Worm (Caenorhabditis elegans) whole organism, L1 larva: Measurements from ENCODE around the gene flp-21.

ENCODE experiments used
- C16A3.4 ChIP-seq: fragments of 150-350 bp; optimal IDR thresholded peaks from 2 replicates; lab custom pipeline; 2014; ENCODE audit warnings: missing biosample characterization, missing genetic modification characterization
- Y116A8C.19 ChIP-seq: sonication (generic microtip); optimal IDR thresholded peaks from 2 replicates; lab custom pipeline; 2016; ENCODE audit warnings: missing compliant biosample characterization, missing genetic modification characterization, borderline replicate concordance
- alr-1 ChIP-seq: fragments of 200-800 bp; sonication (Bioruptor generic); optimal IDR thresholded peaks from 2 replicates; lab custom pipeline; 2018; ENCODE audit warnings: borderline replicate concordance, mild to moderate bottlenecking, missing genetic modification characterization, missing compliant biosample characterization
- aly-2 ChIP-seq: fragments of 150-350 bp; optimal IDR thresholded peaks from 2 replicates; lab custom pipeline; 2014; ENCODE audit warnings: missing biosample characterization, missing genetic modification characterization
- ceh-82 ChIP-seq, 3 experiments: fragments of 150-350 bp in 1 of 3; sonication (generic microtip) in 2 of 3; optimal IDR thresholded peaks; 2 replicates each; lab custom pipeline; 2014 to 2017; ENCODE audit warnings: missing biosample characterization in 3 of 3, missing genetic modification characterization in 3 of 3
- ceh-90 ChIP-seq: sonication (generic microtip); optimal IDR thresholded peaks from 2 replicates; lab custom pipeline; 2016; ENCODE audit warnings: missing genetic modification characterization, missing compliant biosample characterization
- dpl-1 ChIP-seq, 3 experiments: fragments of 150-350 bp in 2 of 3; sonication (generic microtip) in 1 of 3; optimal IDR thresholded peaks; 2 replicates each; lab custom pipeline; 2014 to 2017; ENCODE audit warnings: missing biosample characterization in 3 of 3, missing genetic modification characterization in 3 of 3, missing genetic modification reagents in 3 of 3
- dsc-1 ChIP-seq: sonication (generic microtip); optimal IDR thresholded peaks from 2 replicates; lab custom pipeline; 2016; ENCODE audit warnings: mild to moderate bottlenecking, missing genetic modification characterization, missing compliant biosample characterization
- efl-1 ChIP-seq, 4 experiments: fragments of 150-350 bp; optimal IDR thresholded peaks in 3 of 4; peaks in 1 of 4; 1 replicate in 1 of 4; 2 replicates in 3 of 4; lab custom pipeline; 2014; ENCODE audit warnings: missing biosample characterization in 2 of 4, missing genetic modification characterization in 2 of 4, missing genetic modification reagents in 2 of 4
- elt-2 ChIP-seq: sonication (generic microtip); optimal IDR thresholded peaks from 2 replicates; lab custom pipeline; 2016; ENCODE audit warnings: missing genetic modification characterization, mild to moderate bottlenecking, inconsistent platforms, missing compliant biosample characterization, missing genetic modification reagents
- elt-3 ChIP-seq, 6 experiments: fragments of 150-350 bp in 1 of 6; sonication (generic microtip); optimal IDR thresholded peaks; 2 replicates each; lab custom pipeline; 2017 to 2018; ENCODE audit warnings: missing biosample characterization in 6 of 6, missing genetic modification characterization in 6 of 6, inconsistent platforms in 1 of 6
- ets-5 ChIP-seq: fragments of 200-800 bp; sonication (Bioruptor generic); IDR thresholded peaks from 2 replicates; pipeline ENCODE4 v1.3.6; 2022; ENCODE audit warnings: missing genetic modification characterization, missing compliant biosample characterization
- grh-1 ChIP-seq: fragments of 200-800 bp; sonication (Bioruptor generic); IDR thresholded peaks from 2 replicates; pipeline ENCODE4 v1.3.6; 2022; ENCODE audit warnings: missing genetic modification reagents, missing genetic modification characterization, missing compliant biosample characterization
- hlh-4 ChIP-seq: sonication (generic microtip); optimal IDR thresholded peaks from 2 replicates; lab custom pipeline; 2016; ENCODE audit warnings: mild to moderate bottlenecking, missing genetic modification characterization, missing compliant biosample characterization
- jun-1 ChIP-seq: fragments of 150-350 bp; optimal IDR thresholded peaks from 2 replicates; lab custom pipeline; 2014; ENCODE audit warnings: missing biosample characterization, missing genetic modification reagents, missing genetic modification characterization
- lin-14 ChIP-seq: fragments of 200-800 bp; sonication (Bioruptor generic); optimal IDR thresholded peaks from 2 replicates; lab custom pipeline; 2018; ENCODE audit warnings: mild to moderate bottlenecking, missing genetic modification characterization, moderate library complexity, missing compliant biosample characterization
- lin-15B ChIP-seq: fragments of 150-350 bp; sonication (generic microtip); optimal IDR thresholded peaks from 3 replicates; lab custom pipeline; 2014; ENCODE audit warnings: missing biosample characterization, missing genetic modification characterization
- lin-35 ChIP-seq, 2 experiments: fragments of 150-350 bp; optimal IDR thresholded peaks; 2 replicates each; lab custom pipeline; 2014; ENCODE audit warnings: missing biosample characterization in 2 of 2, missing genetic modification characterization in 2 of 2, missing genetic modification reagents in 2 of 2
- lir-3 ChIP-seq: sonication (generic microtip); optimal IDR thresholded peaks from 2 replicates; lab custom pipeline; 2016; ENCODE audit warnings: mild to moderate bottlenecking, missing genetic modification characterization, moderate library complexity, missing compliant biosample characterization; ENCODE audit not compliant: poor library complexity
- mef-2 ChIP-seq: fragments of 150-350 bp; optimal IDR thresholded peaks from 2 replicates; lab custom pipeline; 2014; ENCODE audit warnings: missing biosample characterization, missing genetic modification characterization
- mep-1 ChIP-seq: fragments of 150-350 bp; optimal IDR thresholded peaks from 2 replicates; lab custom pipeline; 2014; ENCODE audit warnings: missing biosample characterization, missing genetic modification characterization
- nhr-11 ChIP-seq: fragments of 150-350 bp; optimal IDR thresholded peaks from 2 replicates; lab custom pipeline; 2014; ENCODE audit warnings: missing biosample characterization, missing genetic modification characterization
- nhr-19 ChIP-seq: fragments of 200-800 bp; sonication (Bioruptor generic); conservative IDR thresholded peaks from 2 replicates; pipeline ENCODE4 v1.3.6; 2022; ENCODE audit warnings: missing genetic modification characterization, missing compliant biosample characterization
- nhr-20 ChIP-seq: sonication (generic microtip); optimal IDR thresholded peaks from 2 replicates; lab custom pipeline; 2016; ENCODE audit warnings: mild to moderate bottlenecking, missing genetic modification characterization, missing compliant biosample characterization
- nhr-71 ChIP-seq: sonication (generic microtip); optimal IDR thresholded peaks from 2 replicates; lab custom pipeline; 2016; ENCODE audit warnings: mild to moderate bottlenecking, missing genetic modification characterization, moderate library complexity, missing compliant biosample characterization
- nhr-76 ChIP-seq: sonication (generic microtip); optimal IDR thresholded peaks from 2 replicates; lab custom pipeline; 2017; ENCODE audit warnings: missing biosample characterization, missing genetic modification characterization
- nhr-85 ChIP-seq: sonication (generic microtip); peaks from one replicate; lab custom pipeline; 2016; ENCODE audit warnings: missing genetic modification characterization, inconsistent platforms, missing compliant biosample characterization
- nhr-90 ChIP-seq: sonication (generic microtip); optimal IDR thresholded peaks from 2 replicates; lab custom pipeline; 2016; ENCODE audit warnings: mild to moderate bottlenecking, missing genetic modification characterization, missing compliant biosample characterization; ENCODE audit not compliant: poor library complexity
- pag-3 ChIP-seq: sonication (generic microtip); optimal IDR thresholded peaks from 2 replicates; lab custom pipeline; 2017; ENCODE audit warnings: missing genetic modification characterization, mild to moderate bottlenecking, missing compliant biosample characterization, antibody characterized with exemption, borderline replicate concordance; ENCODE audit not compliant: insufficient read depth
- pax-3 ChIP-seq: fragments of 200-800 bp; sonication (Bioruptor generic); optimal IDR thresholded peaks from 2 replicates; lab custom pipeline; 2018; ENCODE audit warnings: mild to moderate bottlenecking, missing genetic modification characterization, moderate library complexity, missing compliant biosample characterization
- skn-1 ChIP-seq: fragments of 150-350 bp; optimal IDR thresholded peaks from 2 replicates; lab custom pipeline; 2014; ENCODE audit warnings: missing biosample characterization, missing genetic modification characterization
- snu-23 ChIP-seq: sonication (generic microtip); optimal IDR thresholded peaks from 2 replicates; lab custom pipeline; 2016; ENCODE audit warnings: missing genetic modification characterization, missing compliant biosample characterization
- sox-4 ChIP-seq: sonication (generic microtip); optimal IDR thresholded peaks from 2 replicates; lab custom pipeline; 2016; ENCODE audit warnings: missing genetic modification characterization, missing compliant biosample characterization
- sup-37 ChIP-seq: fragments of 200-800 bp; sonication (Bioruptor generic); optimal IDR thresholded peaks from 2 replicates; lab custom pipeline; 2018; ENCODE audit warnings: mild to moderate bottlenecking, missing genetic modification characterization, missing compliant biosample characterization
- tbx-2 ChIP-seq: sonication (generic microtip); optimal IDR thresholded peaks from 2 replicates; lab custom pipeline; 2016; ENCODE audit warnings: missing genetic modification characterization, missing compliant biosample characterization
- tlp-1 ChIP-seq: fragments of 150-350 bp; optimal IDR thresholded peaks from 2 replicates; lab custom pipeline; 2014; ENCODE audit warnings: missing biosample characterization, missing genetic modification characterization
- unc-130 ChIP-seq: fragments of 150-350 bp; optimal IDR thresholded peaks from 2 replicates; lab custom pipeline; 2017; ENCODE audit warnings: missing biosample characterization, missing genetic modification characterization, inconsistent platforms
- unc-30 ChIP-seq: sonication (generic microtip); optimal IDR thresholded peaks from 2 replicates; lab custom pipeline; 2017; ENCODE audit warnings: missing biosample characterization, missing genetic modification characterization
- unc-62 ChIP-seq: fragments of 150-350 bp; optimal IDR thresholded peaks from 2 replicates; lab custom pipeline; 2014; ENCODE audit warnings: missing biosample characterization, missing genetic modification reagents, missing genetic modification characterization
- unc-98 ChIP-seq: fragments of 200-800 bp; sonication (Bioruptor generic); IDR thresholded peaks from 2 replicates; pipeline ENCODE4 v1.3.6; 2022; ENCODE audit warnings: missing genetic modification characterization, missing compliant biosample characterization
- ztf-4 ChIP-seq: fragments of 150-350 bp; optimal IDR thresholded peaks from 2 replicates; lab custom pipeline; 2014; ENCODE audit warnings: missing biosample characterization, missing genetic modification characterization

Gene flp-21

DNA sequence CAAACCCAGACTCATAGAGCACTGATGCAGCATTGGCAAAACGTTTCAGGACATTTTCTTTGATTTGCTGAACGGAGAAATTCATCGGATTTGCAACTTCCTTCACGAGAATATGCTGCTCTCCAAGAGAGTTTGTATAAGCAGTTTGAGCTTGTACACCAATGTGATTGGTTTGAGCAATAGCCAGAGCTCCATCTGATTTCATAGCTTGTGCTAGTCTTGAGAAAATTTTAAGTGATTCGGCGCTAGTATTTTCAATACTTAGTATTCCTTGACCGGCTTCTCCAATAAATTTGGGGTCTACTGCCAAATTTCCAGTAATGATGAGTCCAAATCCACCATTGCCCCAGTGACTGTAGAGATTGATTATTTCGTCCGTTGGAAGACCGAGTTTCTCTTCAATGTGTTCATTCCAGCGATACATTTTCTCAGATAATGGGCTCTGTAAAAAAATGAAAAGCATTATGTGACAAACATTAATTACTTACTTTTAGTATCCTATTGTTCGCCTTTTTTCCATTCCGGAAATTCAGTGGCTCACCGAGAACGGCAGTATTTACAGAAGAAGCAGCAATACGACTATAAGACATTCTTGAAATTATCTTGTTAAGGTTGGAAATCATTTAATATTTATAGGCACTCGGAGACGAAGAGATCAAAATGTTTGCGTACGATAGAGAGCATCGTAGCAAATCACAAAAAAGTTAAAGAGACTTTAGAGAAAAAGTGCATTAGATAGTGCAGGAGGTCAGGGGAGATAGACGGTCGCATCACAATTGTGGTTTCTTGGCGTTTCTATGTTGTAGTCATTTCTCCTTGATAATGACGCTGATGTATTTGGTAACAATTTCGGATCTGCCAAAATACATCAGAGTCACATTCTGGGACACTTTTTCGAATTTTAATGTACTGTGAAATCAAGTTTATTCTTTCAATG lies 16.4 kb downstream of the flp-21 start, which contains the start of gene ZK742.3:
TSS of gene ZK742.3 (minus strand) at position 593 of the 937 bp plus-strand sequence.
- no peak for TF ChIP-seq dsc-1 (tag; lab: Kevin White, UChicago)
- no peak for TF ChIP-seq Y116A8C.19
- TF ChIP-seq elt-3 (tag; optimal IDR thresholded peaks at IDR 0.05; lab: Kevin White, UChicago), result no peak
- TF ChIP-seq lin-35 (GFP tag; optimal IDR thresholded peaks at IDR 0.05; lab: Kevin White, UChicago), result peak in 1 of 2 experiments; percentile 36
- no peak for TF ChIP-seq lin-15B (tag; lab: Kevin White, UChicago)
- peak; percentile 28 for TF ChIP-seq lin-14
- TF ChIP-seq pax-3, result no peak
- TF ChIP-seq unc-62 (GFP tag; lab: Kevin White, UChicago), result no peak
- no peak for TF ChIP-seq dpl-1 (GFP tag; optimal IDR thresholded peaks at IDR 0.05; lab: Kevin White, UChicago)
- TF ChIP-seq alr-1 (tag; lab: Kevin White, UChicago), result no peak
- TF ChIP-seq grh-1 (GFP tag; lab: Robert Waterston, UW), result no peak
- TF ChIP-seq mef-2 (tag; lab: Kevin White, UChicago), result no peak
- no peak for TF ChIP-seq sox-4 (tag; lab: Kevin White, UChicago)
- TF ChIP-seq ceh-90 (tag; lab: Kevin White, UChicago), result no peak
- no peak for TF ChIP-seq nhr-19 (GFP tag; lab: Robert Waterston, UW)
- peak; percentile 15 for TF ChIP-seq nhr-90
- TF ChIP-seq nhr-76 (tag; lab: Kevin White, UChicago), result no peak
- no peak for TF ChIP-seq unc-98
- TF ChIP-seq sup-37 (GFP tag; lab: Kevin White, UChicago), result no peak
- TF ChIP-seq elt-2 (tag; lab: Kevin White, UChicago), result no peak
- TF ChIP-seq unc-130, result no peak
- TF ChIP-seq efl-1 (optimal IDR thresholded peaks at IDR 0.05; lab: Kevin White, UChicago), result no peak
- peak in 1 of 2 experiments; percentile 78 for TF ChIP-seq efl-1 (GFP tag; optimal IDR thresholded peaks at IDR 0.05 in 1 of 2; lab: Kevin White, UChicago)
- no peak for TF ChIP-seq C16A3.4 (tag; lab: Kevin White, UChicago)
- TF ChIP-seq jun-1 (tag; lab: Kevin White, UChicago), result no peak
- TF ChIP-seq nhr-20 (tag; lab: Kevin White, UChicago), result peak; percentile 22
- no peak for TF ChIP-seq nhr-11 (tag; lab: Kevin White, UChicago)
- TF ChIP-seq aly-2, result no peak
- no peak for TF ChIP-seq ceh-82 (tag; optimal IDR thresholded peaks at IDR 0.05; lab: Kevin White, UChicago)
- TF ChIP-seq nhr-85, result no peak
- TF ChIP-seq pag-3 (tag; lab: Kevin White, UChicago), result no peak
- TF ChIP-seq lir-3 (tag; lab: Kevin White, UChicago), result no peak
- TF ChIP-seq ets-5 (GFP tag; lab: Robert Waterston, UW), result no peak
- TF ChIP-seq nhr-71 (tag; lab: Kevin White, UChicago), result peak; percentile 7
- no peak for TF ChIP-seq ztf-4
- peak; percentile 19 for TF ChIP-seq snu-23
- no peak for TF ChIP-seq mep-1 (tag; lab: Kevin White, UChicago)
- TF ChIP-seq skn-1 (tag; lab: Kevin White, UChicago), result no peak
- TF ChIP-seq tbx-2 (tag; lab: Kevin White, UChicago), result no peak
- TF ChIP-seq unc-30 (tag; lab: Kevin White, UChicago), result no peak

DNA sequence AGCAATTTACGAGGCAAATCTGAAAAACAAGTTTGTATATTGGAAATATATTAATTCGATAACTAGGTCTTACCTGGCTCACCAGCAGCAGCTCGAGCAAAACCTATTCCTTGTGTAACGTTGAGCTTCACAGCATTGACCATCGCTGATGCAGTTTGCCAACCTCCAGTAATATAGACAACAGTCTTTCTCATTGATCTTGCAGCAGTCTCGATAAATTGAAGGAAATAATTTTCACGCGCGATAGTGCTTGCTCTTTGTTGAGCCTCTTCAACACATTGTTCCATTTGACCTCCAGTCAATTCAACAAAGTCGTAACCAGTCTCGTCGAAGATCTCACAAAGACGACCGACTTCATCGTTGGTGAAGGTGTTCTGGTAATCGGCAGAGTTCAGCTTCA lies 17.4 kb downstream of the flp-21 start:
- TF ChIP-seq tlp-1, result no peak
- no peak for TF ChIP-seq elt-3 (tag; optimal IDR thresholded peaks at IDR 0.05; lab: Kevin White, UChicago)
- no peak for TF ChIP-seq hlh-4
